Worm (Caenorhabditis elegans) whole organism, early embryonic: ENCODE results near the gene K07E3.2.

Experiments used
- B0310.2 ChIP-seq: sonication (generic microtip); optimal IDR thresholded peaks from 2 replicates; lab custom pipeline; 2016; ENCODE audit warnings: mild to moderate bottlenecking, missing genetic modification characterization, missing compliant biosample characterization
- ama-1 ChIP-seq: fragments of 150-350 bp; optimal IDR thresholded peaks from 2 replicates; lab custom pipeline; 2014
- hmbx-1 ChIP-seq: sonication (generic microtip); optimal IDR thresholded peaks from 2 replicates; lab custom pipeline; 2016; ENCODE audit warnings: mild to moderate bottlenecking, missing genetic modification characterization, missing compliant biosample characterization

ce11 chrX:8069293-8069692 lies 34.8 kb upstream of the K07E3.2 start, which contains the start of gene C18A11.1:
- TF ChIP-seq ama-1 (lab: Kevin White, UChicago) = no peak
- TF ChIP-seq B0310.2 (tag; lab: Kevin White, UChicago) = no peak
- no peak for TF ChIP-seq hmbx-1 (tag; lab: Kevin White, UChicago)
